Worm (Caenorhabditis elegans): Measurements from ENCODE around the gene gly-3.

DNA sequence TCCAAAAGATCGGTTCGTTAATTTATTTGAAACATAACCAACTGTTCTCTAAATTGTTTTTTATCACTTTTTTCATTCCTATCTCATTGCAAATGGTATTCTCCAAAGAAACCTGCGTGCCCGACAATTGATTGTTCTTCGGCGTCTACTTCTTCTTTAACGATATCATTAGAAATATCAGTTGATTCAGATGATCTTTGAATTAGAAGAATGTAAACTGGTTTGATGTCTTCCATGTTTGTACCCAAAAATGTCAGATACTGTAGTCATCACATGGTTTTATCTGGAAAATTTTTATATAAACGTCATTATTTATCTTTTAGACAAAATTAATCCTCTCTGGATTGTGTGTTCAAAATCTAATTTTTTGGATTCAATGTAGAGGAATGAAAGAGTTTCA, 19.8 kb downstream of the gly-3 start:
- no peak for TF ChIP-seq W03F9.2 (tag; optimal IDR thresholded peaks at IDR 0.05)
- no peak for TF ChIP-seq him-1 (tag; optimal IDR thresholded peaks at IDR 0.05)
- no peak for TF ChIP-seq dao-5 (tag; optimal IDR thresholded peaks at IDR 0.05)
